Worm (Caenorhabditis elegans): Measurements from ENCODE around the gene grl-23.

The grl-23 gene

ce11 chrV:12575846-12576245, 851 bp downstream of the grl-23 start:
- TF ChIP-seq ztf-29 (GFP tag; IDR thresholded peaks at IDR 0.05) (no peak), cog-1 (tag; optimal IDR thresholded peaks at IDR 0.05) (no peak), ref-1 (GFP tag; conservative IDR thresholded peaks at IDR 0.05) (no peak), tab-1 (GFP tag; IDR thresholded peaks at IDR 0.05) (no peak), ztf-23 (GFP tag; IDR thresholded peaks at IDR 0.05) (no peak), med-1 (GFP tag; optimal IDR thresholded peaks at IDR 0.05; ENCODE audit: insufficient read depth) (no peak), flt-1 (GFP tag; IDR thresholded peaks at IDR 0.05) (no peak), klf-2 (GFP tag; conservative IDR thresholded peaks at IDR 0.05) (no peak), T22C8.4 (GFP tag; IDR thresholded peaks at IDR 0.05) (no peak)

ce11 chrV:12570271-12570670, 6.4 kb downstream of the grl-23 start:
- TF ChIP-seq klf-2 (GFP tag; conservative IDR thresholded peaks at IDR 0.05): no peak
- no peak for TF ChIP-seq ztf-23 (GFP tag; IDR thresholded peaks at IDR 0.05)
- no peak for TF ChIP-seq tab-1 (GFP tag; IDR thresholded peaks at IDR 0.05)
- TF ChIP-seq ztf-29 (GFP tag; IDR thresholded peaks at IDR 0.05): no peak
- no peak for TF ChIP-seq med-1 (GFP tag; optimal IDR thresholded peaks at IDR 0.05; ENCODE audit: insufficient read depth)
- TF ChIP-seq flt-1 (GFP tag; IDR thresholded peaks at IDR 0.05): no peak
- TF ChIP-seq T22C8.4 (GFP tag; IDR thresholded peaks at IDR 0.05): no peak
- TF ChIP-seq ref-1 (GFP tag; conservative IDR thresholded peaks at IDR 0.05): no peak

ce11 chrV:12567850-12568249, 8.8 kb downstream of the grl-23 start, which contains the start of gene E02A10.4:
Gene E02A10.4, minus strand, starts transcription at chrV:12567950.
- TF ChIP-seq tab-1 (GFP tag; IDR thresholded peaks at IDR 0.05): no peak
- TF ChIP-seq klf-2 (GFP tag; conservative IDR thresholded peaks at IDR 0.05): no peak

ce11 chrV:12567312-12567711, 9.4 kb downstream of the grl-23 start:
- TF ChIP-seq med-1 (GFP tag; optimal IDR thresholded peaks at IDR 0.05; ENCODE audit: insufficient read depth): no peak
- TF ChIP-seq ztf-23 (GFP tag; IDR thresholded peaks at IDR 0.05): no peak
- no peak for TF ChIP-seq tab-1 (GFP tag; IDR thresholded peaks at IDR 0.05)
- no peak for TF ChIP-seq ztf-29 (GFP tag; IDR thresholded peaks at IDR 0.05)
- no peak for TF ChIP-seq T22C8.4 (GFP tag; IDR thresholded peaks at IDR 0.05)
- TF ChIP-seq cog-1 (tag; optimal IDR thresholded peaks at IDR 0.05): no peak
- TF ChIP-seq flt-1 (GFP tag; IDR thresholded peaks at IDR 0.05): no peak
- TF ChIP-seq klf-2 (GFP tag; conservative IDR thresholded peaks at IDR 0.05): no peak
- no peak for TF ChIP-seq ref-1 (GFP tag; conservative IDR thresholded peaks at IDR 0.05)

ce11 chrV:12564902-12565301, 11.8 kb downstream of the grl-23 start:
- TF ChIP-seq ztf-29 (GFP tag; IDR thresholded peaks at IDR 0.05): no peak
- TF ChIP-seq ztf-23 (GFP tag; IDR thresholded peaks at IDR 0.05): no peak
- TF ChIP-seq cog-1 (tag; optimal IDR thresholded peaks at IDR 0.05): no peak
- no peak for TF ChIP-seq ref-1 (GFP tag; conservative IDR thresholded peaks at IDR 0.05)
- TF ChIP-seq tab-1 (GFP tag; IDR thresholded peaks at IDR 0.05): no peak
- no peak for TF ChIP-seq T22C8.4 (GFP tag; IDR thresholded peaks at IDR 0.05)
- no peak for TF ChIP-seq flt-1 (GFP tag; IDR thresholded peaks at IDR 0.05)
- no peak for TF ChIP-seq klf-2 (GFP tag; conservative IDR thresholded peaks at IDR 0.05)
- TF ChIP-seq med-1 (GFP tag; optimal IDR thresholded peaks at IDR 0.05; ENCODE audit: insufficient read depth): no peak

ce11 chrV:12563187-12563586, 13.5 kb downstream of the grl-23 start, which contains the start of gene mrps-5:
Gene mrps-5, plus strand, starts transcription at chrV:12563487.
- TF ChIP-seq flt-1 (GFP tag; IDR thresholded peaks at IDR 0.05): no peak
- TF ChIP-seq T22C8.4 (GFP tag; IDR thresholded peaks at IDR 0.05): no peak
- TF ChIP-seq tab-1 (GFP tag; IDR thresholded peaks at IDR 0.05): no peak
- TF ChIP-seq klf-2 (GFP tag; conservative IDR thresholded peaks at IDR 0.05): no peak
- TF ChIP-seq ztf-29 (GFP tag; IDR thresholded peaks at IDR 0.05): no peak
- no peak for TF ChIP-seq ref-1 (GFP tag; conservative IDR thresholded peaks at IDR 0.05)
- TF ChIP-seq cog-1 (tag; optimal IDR thresholded peaks at IDR 0.05): no peak
- TF ChIP-seq ztf-23 (GFP tag; IDR thresholded peaks at IDR 0.05): no peak

- TF ChIP-seq ref-1 (GFP tag; conservative IDR thresholded peaks at IDR 0.05): no peak
- TF ChIP-seq ztf-23 (GFP tag; IDR thresholded peaks at IDR 0.05): no peak
- TF ChIP-seq cog-1 (tag; optimal IDR thresholded peaks at IDR 0.05): no peak
- no peak for TF ChIP-seq klf-2 (GFP tag; conservative IDR thresholded peaks at IDR 0.05)
- no peak for TF ChIP-seq T22C8.4 (GFP tag; IDR thresholded peaks at IDR 0.05)
- TF ChIP-seq ztf-29 (GFP tag; IDR thresholded peaks at IDR 0.05): no peak
- no peak for TF ChIP-seq tab-1 (GFP tag; IDR thresholded peaks at IDR 0.05)
- TF ChIP-seq med-1 (GFP tag; optimal IDR thresholded peaks at IDR 0.05; ENCODE audit: insufficient read depth): no peak
- TF ChIP-seq flt-1 (GFP tag; IDR thresholded peaks at IDR 0.05): no peak
These were observed 16.3 kb downstream of the grl-23 start, which contains the start of gene sel-1 for ce11 chrV:12560328-12560782. Gene sel-1, plus strand, starts transcription at chrV:12560732.

- TF ChIP-seq med-1 (GFP tag; optimal IDR thresholded peaks at IDR 0.05; ENCODE audit: insufficient read depth) (no peak), ztf-23 (GFP tag; IDR thresholded peaks at IDR 0.05) (no peak), cog-1 (tag; optimal IDR thresholded peaks at IDR 0.05) (no peak), klf-2 (GFP tag; conservative IDR thresholded peaks at IDR 0.05) (no peak), ref-1 (GFP tag; conservative IDR thresholded peaks at IDR 0.05) (no peak), flt-1 (GFP tag; IDR thresholded peaks at IDR 0.05) (no peak), T22C8.4 (GFP tag; IDR thresholded peaks at IDR 0.05) (no peak), ztf-29 (GFP tag; IDR thresholded peaks at IDR 0.05) (no peak), tab-1 (GFP tag; IDR thresholded peaks at IDR 0.05) (no peak)
These were observed 19.8 kb downstream of the grl-23 start for ce11 chrV:12556904-12557303.

ce11 chrV:12555872-12556271, 20.8 kb downstream of the grl-23 start:
- TF ChIP-seq ref-1 (GFP tag; conservative IDR thresholded peaks at IDR 0.05) (no peak), tab-1 (GFP tag; IDR thresholded peaks at IDR 0.05) (no peak), ztf-23 (GFP tag; IDR thresholded peaks at IDR 0.05) (no peak), T22C8.4 (GFP tag; IDR thresholded peaks at IDR 0.05) (no peak), klf-2 (GFP tag; conservative IDR thresholded peaks at IDR 0.05) (no peak), flt-1 (GFP tag; IDR thresholded peaks at IDR 0.05) (no peak), med-1 (GFP tag; optimal IDR thresholded peaks at IDR 0.05; ENCODE audit: insufficient read depth) (no peak), cog-1 (tag; optimal IDR thresholded peaks at IDR 0.05) (no peak), ztf-29 (GFP tag; IDR thresholded peaks at IDR 0.05) (no peak)
